Fruit fly (Drosophila melanogaster) whole organism, pupa: ENCODE data around the gene CG34125.

ENCODE experiments used
- CG10348 ChIP-seq: fragments of 200-800 bp; sonication (Bioruptor generic); IDR thresholded peaks from 2 replicates; pipeline ENCODE4 v1.3.6; 2022; ENCODE audit warnings: missing biosample characterization, missing genetic modification characterization
- CG12605 ChIP-seq: fragments of 200-800 bp; sonication (Bioruptor generic); IDR thresholded peaks from 2 replicates; pipeline ENCODE4 v1.3.6; 2022; ENCODE audit warnings: missing biosample characterization, missing genetic modification characterization
- CG13204 ChIP-seq: fragments of 200-800 bp; sonication (Bioruptor generic); optimal IDR thresholded peaks from 2 replicates; lab custom pipeline; 2018; ENCODE audit warnings: missing biosample characterization, mild to moderate bottlenecking, missing genetic modification characterization, moderate library complexity
- CG14655 ChIP-seq: fragments of 200-800 bp; sonication (Bioruptor generic); optimal IDR thresholded peaks from 3 replicates; lab custom pipeline; 2017; ENCODE audit warnings: mild to moderate bottlenecking, missing biosample characterization, missing genetic modification reagents, missing genetic modification characterization
- CG15710 ChIP-seq: fragments of 200-800 bp; sonication (Bioruptor generic); optimal IDR thresholded peaks from 2 replicates; lab custom pipeline; 2018; ENCODE audit warnings: missing biosample characterization, mild to moderate bottlenecking, missing genetic modification characterization, moderate library complexity
- CG17806 ChIP-seq: fragments of 200-800 bp; sonication (Bioruptor generic); optimal IDR thresholded peaks from 2 replicates; lab custom pipeline; 2018; ENCODE audit warnings: missing biosample characterization, mild to moderate bottlenecking, missing genetic modification characterization, moderate library complexity
- CG32121 ChIP-seq: fragments of 200-800 bp; sonication (Bioruptor generic); IDR thresholded peaks from 2 replicates; pipeline ENCODE4 v1.3.6; 2022; ENCODE audit warnings: missing biosample characterization, missing genetic modification characterization
- CG34367 ChIP-seq: fragments of 200-800 bp; sonication (Bioruptor generic); optimal IDR thresholded peaks from 2 replicates; lab custom pipeline; 2018; ENCODE audit warnings: missing biosample characterization, mild to moderate bottlenecking, missing genetic modification characterization
- CG4496 ChIP-seq: fragments of 200-800 bp; sonication (Bioruptor generic); IDR thresholded peaks from 3 replicates; pipeline ENCODE4 v1.3.6; 2022; ENCODE audit warnings: missing biosample characterization, missing genetic modification characterization
- CG8159 ChIP-seq: fragments of 200-800 bp; sonication (Bioruptor generic); optimal IDR thresholded peaks from 3 replicates; lab custom pipeline; 2018; ENCODE audit warnings: missing biosample characterization, mild to moderate bottlenecking, missing genetic modification characterization, moderate library complexity
- CG8301 ChIP-seq: fragments of 200-800 bp; sonication (Bioruptor generic); optimal IDR thresholded peaks from 2 replicates; lab custom pipeline; 2018; ENCODE audit warnings: missing biosample characterization, mild to moderate bottlenecking, missing genetic modification characterization
- CG9948 ChIP-seq: fragments of 200-800 bp; sonication (Bioruptor generic); optimal IDR thresholded peaks from 2 replicates; lab custom pipeline; 2018; ENCODE audit warnings: missing biosample characterization, mild to moderate bottlenecking, missing genetic modification characterization, moderate library complexity
- D1 ChIP-seq: fragments of 200-800 bp; sonication (Bioruptor generic); optimal IDR thresholded peaks from 2 replicates; lab custom pipeline; 2018; ENCODE audit warnings: missing biosample characterization, mild to moderate bottlenecking, missing genetic modification characterization, moderate library complexity
- EcR ChIP-seq: fragments of 200-800 bp; sonication (Bioruptor generic); optimal IDR thresholded peaks from 3 replicates; lab custom pipeline; 2019; ENCODE audit warnings: missing biosample characterization, missing genetic modification characterization, mild to moderate bottlenecking, moderate library complexity, missing genetic modification reagents
- Ets98B ChIP-seq: fragments of 200-800 bp; sonication (Bioruptor generic); IDR thresholded peaks from 2 replicates; pipeline ENCODE4 v1.3.6; 2022; ENCODE audit warnings: missing biosample characterization, missing genetic modification characterization
- Pif1A ChIP-seq: fragments of 200-800 bp; sonication (Bioruptor generic); optimal IDR thresholded peaks from 3 replicates; lab custom pipeline; 2016; ENCODE audit warnings: missing biosample characterization, missing genetic modification characterization
- Pif1B ChIP-seq: fragments of 200-800 bp; sonication (Bioruptor generic); optimal IDR thresholded peaks from 3 replicates; lab custom pipeline; 2016; ENCODE audit warnings: missing biosample characterization, missing genetic modification characterization
- Snoo ChIP-seq: fragments of 200-800 bp; sonication (Bioruptor generic); optimal IDR thresholded peaks from 3 replicates; lab custom pipeline; 2017; ENCODE audit warnings: missing biosample characterization, mild to moderate bottlenecking, missing genetic modification characterization, inconsistent platforms
- fd96Ca ChIP-seq: fragments of 200-800 bp; sonication (Bioruptor generic); IDR thresholded peaks from 3 replicates; pipeline ENCODE4 v1.3.6; 2022; ENCODE audit warnings: missing biosample characterization, missing genetic modification characterization
- gl ChIP-seq: fragments of 200-800 bp; sonication (Bioruptor generic); optimal IDR thresholded peaks from 2 replicates; lab custom pipeline; 2018; ENCODE audit warnings: missing biosample characterization, mild to moderate bottlenecking, missing genetic modification characterization
- rn ChIP-seq: fragments of 200-800 bp; sonication (Bioruptor generic); IDR thresholded peaks from 2 replicates; pipeline ENCODE4 v1.3.6; 2022; ENCODE audit warnings: missing biosample characterization, missing genetic modification characterization

CG34125 gene

dm6 chr2L:4968767-4969166 lies 3.3 kb downstream of the CG34125 start, which contains the start of the genes Scox and Polr1C:
TSS of gene Scox (minus strand) at chr2L:4968935.
TSS of gene Polr1C (plus strand) at chr2L:4969004.
- TF ChIP-seq EcR (GFP tag; lab: Kevin White, UChicago) (no peak), Snoo (tag; lab: Kevin White, UChicago) (no peak), fd96Ca (GFP tag; lab: Robert Waterston, UW) (no peak), CG14655 (GFP tag; lab: Kevin White, UChicago) (no peak), CG32121 (GFP tag; lab: Robert Waterston, UW) (no peak), rn (GFP tag; lab: Robert Waterston, UW) (no peak), CG10348 (GFP tag; lab: Robert Waterston, UW) (no peak), CG12605 (GFP tag; lab: Robert Waterston, UW) (no peak), CG15710 (tag; lab: Kevin White, UChicago) (no peak), CG4496 (GFP tag; lab: Robert Waterston, UW) (no peak), D1 (tag; lab: Kevin White, UChicago) (no peak), CG8159 (tag; lab: Kevin White, UChicago) (no peak), CG34367 (tag; lab: Kevin White, UChicago) (no peak), Ets98B (no peak)

- TF ChIP-seq CG10348 (GFP tag; lab: Robert Waterston, UW) (no peak), CG13204 (GFP tag; lab: Kevin White, UChicago) (no peak), fd96Ca (GFP tag; lab: Robert Waterston, UW) (no peak), Pif1B (GFP tag; lab: Kevin White, UChicago) (no peak), CG14655 (GFP tag; lab: Kevin White, UChicago) (no peak), Ets98B (no peak), CG34367 (tag; lab: Kevin White, UChicago) (no peak)
These were observed 5.9 kb downstream of the CG34125 start, which contains the start of gene CG14043 for dm6 chr2L:4971329-4971798. TSS of gene CG14043 (plus strand) at chr2L:4971702.

dm6 chr2L:4973731-4974415 lies 8.4 kb downstream of the CG34125 start, which contains the start of gene mRpL28:
TSS of gene mRpL28 (plus strand) at chr2L:4973976.
- TF ChIP-seq rn (GFP tag; lab: Robert Waterston, UW) (no peak), CG14655 (GFP tag; lab: Kevin White, UChicago) (no peak), CG32121 (GFP tag; lab: Robert Waterston, UW) (no peak), EcR (GFP tag; lab: Kevin White, UChicago) (peak; percentile 70), CG34367 (tag; lab: Kevin White, UChicago) (no peak), D1 (tag; lab: Kevin White, UChicago) (no peak), fd96Ca (GFP tag; lab: Robert Waterston, UW) (peak; percentile 18; the same call in 1 of the 3 replicates), CG8301 (tag; lab: Kevin White, UChicago) (no peak), CG4496 (GFP tag; lab: Robert Waterston, UW) (0 out of 3 replicates have a peak, but pooled peaks have one; percentile 24)

- peak; percentile 94 for TF ChIP-seq Ets98B
- peak; percentile 91 for TF ChIP-seq CG17806
- no peak for TF ChIP-seq Pif1A (GFP tag; lab: Kevin White, UChicago)
- peak; percentile 89 for TF ChIP-seq CG9948 (tag; lab: Kevin White, UChicago)
- TF ChIP-seq gl (tag; lab: Kevin White, UChicago) = peak; percentile 81
- TF ChIP-seq D1 (tag; lab: Kevin White, UChicago) = no peak
- TF ChIP-seq EcR (GFP tag; lab: Kevin White, UChicago) = peak; percentile 6
- peak; percentile 97 for TF ChIP-seq CG4496 (GFP tag; lab: Robert Waterston, UW)
- TF ChIP-seq CG15710 (tag; lab: Kevin White, UChicago) = peak; percentile 87
- peak; percentile 87 for TF ChIP-seq CG10348 (GFP tag; lab: Robert Waterston, UW)
- peak; percentile 89 for TF ChIP-seq Snoo (tag; lab: Kevin White, UChicago)
- TF ChIP-seq CG32121 (GFP tag; lab: Robert Waterston, UW) = peak; percentile 95
- TF ChIP-seq CG13204 (GFP tag; lab: Kevin White, UChicago) = no peak
- peak; percentile 84 for TF ChIP-seq fd96Ca (GFP tag; lab: Robert Waterston, UW)
- peak; percentile 85 for TF ChIP-seq CG34367 (tag; lab: Kevin White, UChicago)
- TF ChIP-seq CG14655 (GFP tag; lab: Kevin White, UChicago) = no peak
- no peak for TF ChIP-seq Pif1B (GFP tag; lab: Kevin White, UChicago)
- peak; percentile 89 for TF ChIP-seq CG12605 (GFP tag; lab: Robert Waterston, UW)
- peak; percentile 87 for TF ChIP-seq rn (GFP tag; lab: Robert Waterston, UW)
- TF ChIP-seq CG8159 (tag; lab: Kevin White, UChicago) = peak; percentile 95
- peak; percentile 92 for TF ChIP-seq CG8301 (tag; lab: Kevin White, UChicago)
These were observed 11.6 kb downstream of the CG34125 start, which contains the start of the genes Gmd and CG3792 for dm6 chr2L:4976988-4977551. TSS of gene Gmd (minus strand) at chr2L:4977023. TSS of gene CG3792 (plus strand) at chr2L:4977312.

- TF ChIP-seq Pif1A (GFP tag; lab: Kevin White, UChicago) = no peak
- no peak for TF ChIP-seq CG14655 (GFP tag; lab: Kevin White, UChicago)
- no peak for TF ChIP-seq CG12605 (GFP tag; lab: Robert Waterston, UW)
- no peak for TF ChIP-seq CG10348 (GFP tag; lab: Robert Waterston, UW)
- TF ChIP-seq CG9948 (tag; lab: Kevin White, UChicago) = no peak
- no peak for TF ChIP-seq CG8301 (tag; lab: Kevin White, UChicago)
- no peak for TF ChIP-seq Ets98B
- no peak for TF ChIP-seq CG15710 (tag; lab: Kevin White, UChicago)
- no peak for TF ChIP-seq CG13204 (GFP tag; lab: Kevin White, UChicago)
These were observed 13.7 kb downstream of the CG34125 start, which contains the start of gene CG8891 for dm6 chr2L:4979138-4979537. TSS of gene CG8891 (minus strand) at chr2L:4979379.
